Worm (Caenorhabditis elegans): ENCODE results near the gene T05D4.5.

- TF ChIP-seq pha-4 (tag; optimal IDR thresholded peaks at IDR 0.05) = no peak
- no peak for TF ChIP-seq pros-1 (tag; optimal IDR thresholded peaks at IDR 0.05)
- TF ChIP-seq pqm-1 (tag; optimal IDR thresholded peaks at IDR 0.05) = no peak
- no peak for TF ChIP-seq nfya-1 (tag; optimal IDR thresholded peaks at IDR 0.05)
- TF ChIP-seq ztf-16 (tag; optimal IDR thresholded peaks at IDR 0.05) = no peak
- no peak for TF ChIP-seq F13H6.1 (tag; optimal IDR thresholded peaks at IDR 0.05)
- TF ChIP-seq elt-2 (tag; optimal IDR thresholded peaks at IDR 0.05) = no peak
- no peak for TF ChIP-seq ceh-45 (GFP tag; IDR thresholded peaks at IDR 0.05)
- no peak for TF ChIP-seq unc-86 (tag; optimal IDR thresholded peaks at IDR 0.05)
- no peak for TF ChIP-seq ceh-22 (tag; optimal IDR thresholded peaks at IDR 0.05)
- TF ChIP-seq lin-11 (tag; optimal IDR thresholded peaks at IDR 0.05) = no peak
- no peak for TF ChIP-seq rnt-1 (tag; optimal IDR thresholded peaks at IDR 0.05)
These were observed 10.3 kb upstream of the T05D4.5 start, which contains the start of gene exc-12 for ce11 chrIII:13570347-13570746.

All from whole organism, late embryonic.